Fruit fly (Drosophila melanogaster): Measurements from ENCODE around the gene CG3473.

The CG3473 gene

dm6 chr2L:14531268-14531863, 32.2 kb downstream of the CG3473 start:
- TF ChIP-seq dan (GFP tag; IDR thresholded peaks at IDR 0.05), result no peak
- no peak for TF ChIP-seq Optix (GFP tag; IDR thresholded peaks at IDR 0.05)
- peak; percentile 33; the same call in 1 of the 3 replicates for TF ChIP-seq sr (GFP tag; IDR thresholded peaks at IDR 0.05)
- no peak for TF ChIP-seq Ssrp (tag; optimal IDR thresholded peaks at IDR 0.05)
- TF ChIP-seq Med (GFP tag), result peak; percentile 63
- TF ChIP-seq ci (GFP tag; IDR thresholded peaks at IDR 0.05), result 0 out of 3 replicates have a peak, but pooled peaks have one; percentile 18
- TF ChIP-seq HLH4C (GFP tag; IDR thresholded peaks at IDR 0.05; ENCODE audit: partially characterized antibody), result no peak
- peak; percentile 74 for TF ChIP-seq sd (tag; optimal IDR thresholded peaks at IDR 0.05)
- TF ChIP-seq kni (GFP tag; optimal IDR thresholded peaks at IDR 0.05), result no peak
- TF ChIP-seq HmgD (GFP tag; optimal IDR thresholded peaks at IDR 0.05), result no peak
- no peak for TF ChIP-seq CG8478 (optimal IDR thresholded peaks at IDR 0.05)
- no peak for TF ChIP-seq CG1233 (GFP tag; optimal IDR thresholded peaks at IDR 0.05)
- no peak for TF ChIP-seq toy (GFP tag; IDR thresholded peaks at IDR 0.05)
- TF ChIP-seq usp (GFP tag; optimal IDR thresholded peaks at IDR 0.05), result no peak
- no peak for TF ChIP-seq CG10959 (GFP tag; IDR thresholded peaks at IDR 0.05)
- TF ChIP-seq slbo (GFP tag; IDR thresholded peaks at IDR 0.05), result 0 out of 2 replicates have a peak, but pooled peaks have one; percentile 5
- TF ChIP-seq Camta (GFP tag; optimal IDR thresholded peaks at IDR 0.05), result no peak
- TF ChIP-seq crol (GFP tag; IDR thresholded peaks at IDR 0.05), result 0 out of 2 replicates have a peak, but pooled peaks have one; percentile 14
- no peak for TF ChIP-seq BtbVII (GFP tag; optimal IDR thresholded peaks at IDR 0.05)

- no peak for TF ChIP-seq CG6683 (GFP tag; optimal IDR thresholded peaks at IDR 0.05)
- TF ChIP-seq pb (GFP tag; optimal IDR thresholded peaks at IDR 0.05), result no peak
- TF ChIP-seq row (GFP tag; IDR thresholded peaks at IDR 0.05), result no peak
- no peak for TF ChIP-seq corto (GFP tag; optimal IDR thresholded peaks at IDR 0.05)
- TF ChIP-seq CG18764 (GFP tag; optimal IDR thresholded peaks at IDR 0.05), result no peak
- TF ChIP-seq Opbp (GFP tag; IDR thresholded peaks at IDR 0.05; ENCODE audit: partially characterized antibody), result peak; percentile 55; the same call in 1 of the 3 replicates
- no peak for TF ChIP-seq fd64A (GFP tag; optimal IDR thresholded peaks at IDR 0.05)
- TF ChIP-seq CG11723 (GFP tag; optimal IDR thresholded peaks at IDR 0.05), result no peak
- no peak for TF ChIP-seq CG2889 (GFP tag; IDR thresholded peaks at IDR 0.05)
- TF ChIP-seq Sox100B (GFP tag; optimal IDR thresholded peaks at IDR 0.05), result no peak
- peak; percentile 55 for TF ChIP-seq Scr (GFP tag; IDR thresholded peaks at IDR 0.05; ENCODE audit: partially characterized antibody)
- TF ChIP-seq CG14014 (GFP tag; IDR thresholded peaks at IDR 0.05), result no peak
- TF ChIP-seq fd96Cb (tag; optimal IDR thresholded peaks at IDR 0.05), result no peak
- no peak for TF ChIP-seq Aef1 (GFP tag; IDR thresholded peaks at IDR 0.05)
- TF ChIP-seq CG16813 (GFP tag; IDR thresholded peaks at IDR 0.05; ENCODE audit: partially characterized antibody), result peak; percentile 49; the same call in 2 of the 3 replicates
- peak; percentile 18; the same call in 1 of the 3 replicates for TF ChIP-seq CG34224 (GFP tag; IDR thresholded peaks at IDR 0.05; ENCODE audit: partially characterized antibody)
- TF ChIP-seq amos (GFP tag; IDR thresholded peaks at IDR 0.05; ENCODE audit: partially characterized antibody), result peak; percentile 62
- 0 out of 3 replicates have a peak, but pooled peaks have one; percentile 26 for TF ChIP-seq hb (GFP tag; IDR thresholded peaks at IDR 0.05; ENCODE audit: partially characterized antibody)
- no peak for TF ChIP-seq CG9817 (tag; optimal IDR thresholded peaks at IDR 0.05)
- peak; percentile 86 for TF ChIP-seq Bdp1 (GFP tag; optimal IDR thresholded peaks at IDR 0.05)
- TF ChIP-seq Ets97D (GFP tag; optimal IDR thresholded peaks at IDR 0.05), result no peak
- TF ChIP-seq Sry-δ (GFP tag; optimal IDR thresholded peaks at IDR 0.05), result no peak
- no peak for TF ChIP-seq chif (GFP tag; optimal IDR thresholded peaks at IDR 0.05)
- no peak for TF ChIP-seq cas (GFP tag; IDR thresholded peaks at IDR 0.05)
- peak; percentile 30; the same call in 1 of the 2 replicates for TF ChIP-seq CG42726 (GFP tag; IDR thresholded peaks at IDR 0.05; ENCODE audit: partially characterized antibody)
- TF ChIP-seq ERR (GFP tag; optimal IDR thresholded peaks at IDR 0.05), result no peak
These were observed 32.8 kb downstream of the CG3473 start for dm6 chr2L:14530685-14531084.

Measured in whole organism, embryonic.